Worm (Caenorhabditis elegans) whole organism, mixed stage, embryonic: ENCODE data around the gene rpy-1.

ENCODE experiments used
- blmp-1 ChIP-seq: fragments of 150-350 bp; optimal IDR thresholded peaks from 2 replicates; lab custom pipeline; 2014; ENCODE audit warnings: missing biosample characterization, missing genetic modification characterization
- ceh-83 ChIP-seq: fragments of 200-800 bp; sonication (Bioruptor generic); optimal IDR thresholded peaks from 2 replicates; lab custom pipeline; 2018; ENCODE audit warnings: mild to moderate bottlenecking, missing genetic modification characterization, missing compliant biosample characterization
- elt-3 ChIP-seq: fragments of 150-350 bp; optimal IDR thresholded peaks from 2 replicates; lab custom pipeline; 2014; ENCODE audit warnings: missing biosample characterization, missing genetic modification characterization
- hlh-1 ChIP-seq: fragments of 150-350 bp; optimal IDR thresholded peaks from 2 replicates; lab custom pipeline; 2014; ENCODE audit warnings: missing biosample characterization, missing genetic modification reagents, missing genetic modification characterization
- lin-13 ChIP-seq: fragments of 150-350 bp; optimal IDR thresholded peaks from 2 replicates; lab custom pipeline; 2014; ENCODE audit warnings: missing biosample characterization, missing genetic modification characterization
- lsy-2 ChIP-seq: fragments of 150-350 bp; optimal IDR thresholded peaks from 2 replicates; lab custom pipeline; 2014; ENCODE audit warnings: missing biosample characterization, missing genetic modification characterization
- mep-1 ChIP-seq: fragments of 150-350 bp; optimal IDR thresholded peaks from 2 replicates; lab custom pipeline; 2017; ENCODE audit warnings: missing biosample characterization, missing genetic modification reagents, missing genetic modification characterization, inconsistent platforms
- nhr-237 ChIP-seq: fragments of 150-350 bp; optimal IDR thresholded peaks from 2 replicates; lab custom pipeline; 2014; ENCODE audit warnings: missing biosample characterization, missing genetic modification characterization
- pha-4 ChIP-seq: fragments of 150-350 bp; optimal IDR thresholded peaks from 2 replicates; lab custom pipeline; 2018; ENCODE audit warnings: missing biosample characterization, missing genetic modification reagents, missing genetic modification characterization
- snpc-4 ChIP-seq: fragments of 150-350 bp; optimal IDR thresholded peaks from 2 replicates; lab custom pipeline; 2014; ENCODE audit warnings: missing biosample characterization, missing genetic modification characterization
- sptf-1 ChIP-seq: sonication (generic microtip); optimal IDR thresholded peaks from 2 replicates; lab custom pipeline; 2017; ENCODE audit warnings: mild to moderate bottlenecking, missing genetic modification characterization, moderate library complexity, missing compliant biosample characterization
- unc-39 ChIP-seq: fragments of 150-350 bp; optimal IDR thresholded peaks from 2 replicates; lab custom pipeline; 2014; ENCODE audit warnings: missing biosample characterization, missing genetic modification characterization
- unc-62 ChIP-seq: fragments of 150-350 bp; optimal IDR thresholded peaks from 2 replicates; lab custom pipeline; 2014; ENCODE audit warnings: missing biosample characterization, missing genetic modification reagents, missing genetic modification characterization
- zip-8 ChIP-seq: fragments of 150-350 bp; optimal IDR thresholded peaks from 2 replicates; lab custom pipeline; 2014; ENCODE audit warnings: missing biosample characterization, missing genetic modification characterization

DNA sequence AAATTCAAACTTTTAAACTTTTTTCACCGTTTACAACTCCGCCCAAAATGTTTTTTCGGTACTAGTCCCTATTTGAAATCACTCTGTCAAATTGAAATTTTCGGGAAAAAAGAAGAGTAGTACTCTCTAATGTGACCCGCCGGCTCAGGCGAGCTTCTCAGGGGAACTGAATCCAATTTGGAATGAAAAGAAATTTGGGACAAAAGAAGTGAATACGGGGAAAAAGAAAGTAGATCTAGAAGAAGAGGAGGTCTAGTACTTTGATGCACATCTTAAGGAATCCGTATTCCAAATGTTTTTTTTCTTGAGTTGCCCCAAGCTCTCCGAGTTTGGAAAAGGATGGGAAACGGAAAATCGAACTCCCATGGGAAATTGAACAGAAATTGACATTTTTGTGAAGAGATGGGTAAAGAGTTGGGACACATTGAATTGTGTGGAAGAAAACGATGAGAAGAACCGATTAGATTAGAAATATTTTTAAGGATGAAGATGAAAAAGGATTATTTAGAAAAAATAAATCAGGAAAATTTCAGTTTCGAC, 1.2 kb upstream of the rpy-1 start:
- TF ChIP-seq nhr-237 (no peak), unc-62 (GFP tag; lab: Kevin White, UChicago) (no peak), lsy-2 (tag; lab: Kevin White, UChicago) (no peak), sptf-1 (tag; lab: Kevin White, UChicago) (no peak), snpc-4 (tag; lab: Kevin White, UChicago) (no peak), zip-8 (tag; lab: Kevin White, UChicago) (no peak), elt-3 (tag; lab: Kevin White, UChicago) (no peak), lin-13 (no peak), unc-39 (no peak), blmp-1 (tag; lab: Kevin White, UChicago) (no peak), hlh-1 (tag; lab: Kevin White, UChicago) (no peak), pha-4 (tag; lab: Kevin White, UChicago) (no peak), ceh-83 (no peak), mep-1 (no peak)
